Worm (Caenorhabditis elegans) whole organism, mixed stage, embryonic: ENCODE measurements around the gene Y56A3A.6.

Experiments
- M03D4.4 ChIP-seq: sonication (generic microtip); optimal IDR thresholded peaks from 2 replicates; lab custom pipeline; 2017; ENCODE audit warnings: mild to moderate bottlenecking, missing genetic modification characterization, missing compliant biosample characterization
- bed-3 ChIP-seq: fragments of 200-800 bp; sonication (Bioruptor generic); optimal IDR thresholded peaks from 3 replicates; lab custom pipeline; 2018; ENCODE audit warnings: mild to moderate bottlenecking, missing genetic modification characterization, moderate library complexity, missing compliant biosample characterization
- ceh-39 ChIP-seq: fragments of 150-350 bp; optimal IDR thresholded peaks from 2 replicates; lab custom pipeline; 2014; ENCODE audit warnings: missing biosample characterization, missing genetic modification characterization
- ceh-43 ChIP-seq: fragments of 200-800 bp; sonication (Bioruptor generic); optimal IDR thresholded peaks from 2 replicates; lab custom pipeline; 2018; ENCODE audit warnings: mild to moderate bottlenecking, missing genetic modification characterization, moderate library complexity, missing compliant biosample characterization
- ceh-83 ChIP-seq: fragments of 200-800 bp; sonication (Bioruptor generic); optimal IDR thresholded peaks from 2 replicates; lab custom pipeline; 2018; ENCODE audit warnings: mild to moderate bottlenecking, missing genetic modification characterization, missing compliant biosample characterization
- ces-1 ChIP-seq: fragments of 150-350 bp; optimal IDR thresholded peaks from 2 replicates; lab custom pipeline; 2014; ENCODE audit warnings: missing biosample characterization, missing genetic modification reagents, missing genetic modification characterization
- cnd-1 ChIP-seq: fragments of 200-800 bp; sonication (Bioruptor generic); optimal IDR thresholded peaks from 2 replicates; lab custom pipeline; 2018; ENCODE audit warnings: mild to moderate bottlenecking, missing genetic modification characterization, missing compliant biosample characterization
- drap-1 ChIP-seq: fragments of 200-800 bp; sonication (Bioruptor generic); optimal IDR thresholded peaks from 3 replicates; lab custom pipeline; 2018; ENCODE audit warnings: mild to moderate bottlenecking, missing genetic modification characterization, missing compliant biosample characterization
- elt-1 ChIP-seq: sonication (generic microtip); optimal IDR thresholded peaks from 2 replicates; lab custom pipeline; 2017; ENCODE audit warnings: missing genetic modification characterization, mild to moderate bottlenecking, missing compliant biosample characterization, antibody characterized with exemption, moderate library complexity, borderline replicate concordance; ENCODE audit not compliant: insufficient read depth
- elt-3 ChIP-seq: fragments of 150-350 bp; optimal IDR thresholded peaks from 2 replicates; lab custom pipeline; 2014; ENCODE audit warnings: missing biosample characterization, missing genetic modification characterization
- ham-2 ChIP-seq: fragments of 200-800 bp; sonication (Bioruptor generic); optimal IDR thresholded peaks from 2 replicates; lab custom pipeline; 2018; ENCODE audit warnings: mild to moderate bottlenecking, missing genetic modification characterization, missing compliant biosample characterization
- hlh-1 ChIP-seq: fragments of 150-350 bp; optimal IDR thresholded peaks from 2 replicates; lab custom pipeline; 2014; ENCODE audit warnings: missing biosample characterization, missing genetic modification reagents, missing genetic modification characterization
- lin-13 ChIP-seq: fragments of 150-350 bp; optimal IDR thresholded peaks from 2 replicates; lab custom pipeline; 2014; ENCODE audit warnings: missing biosample characterization, missing genetic modification characterization
- lin-32 ChIP-seq: fragments of 200-800 bp; sonication (Bioruptor generic); optimal IDR thresholded peaks from 2 replicates; lab custom pipeline; 2018; ENCODE audit warnings: mild to moderate bottlenecking, missing genetic modification characterization, missing compliant biosample characterization
- lsy-2 ChIP-seq: fragments of 150-350 bp; optimal IDR thresholded peaks from 2 replicates; lab custom pipeline; 2014; ENCODE audit warnings: missing biosample characterization, missing genetic modification characterization
- mab-5 ChIP-seq: fragments of 150-350 bp; optimal IDR thresholded peaks from 2 replicates; lab custom pipeline; 2014; ENCODE audit warnings: missing biosample characterization, missing genetic modification characterization
- mep-1 ChIP-seq: fragments of 150-350 bp; optimal IDR thresholded peaks from 2 replicates; lab custom pipeline; 2017; ENCODE audit warnings: missing biosample characterization, missing genetic modification reagents, missing genetic modification characterization, inconsistent platforms
- mls-2 ChIP-seq: sonication (generic microtip); optimal IDR thresholded peaks from 2 replicates; lab custom pipeline; 2016; ENCODE audit warnings: mild to moderate bottlenecking, missing genetic modification characterization, moderate library complexity, missing compliant biosample characterization
- nhr-12 ChIP-seq: fragments of 150-350 bp; optimal IDR thresholded peaks from 2 replicates; lab custom pipeline; 2014; ENCODE audit warnings: missing biosample characterization, missing genetic modification characterization
- nhr-2 ChIP-seq: fragments of 150-350 bp; optimal IDR thresholded peaks from 2 replicates; lab custom pipeline; 2014; ENCODE audit warnings: missing biosample characterization, missing genetic modification characterization
- nhr-237 ChIP-seq: fragments of 150-350 bp; optimal IDR thresholded peaks from 2 replicates; lab custom pipeline; 2014; ENCODE audit warnings: missing biosample characterization, missing genetic modification characterization
- nhr-28 ChIP-seq: fragments of 150-350 bp; optimal IDR thresholded peaks from 2 replicates; lab custom pipeline; 2014; ENCODE audit warnings: missing biosample characterization, missing genetic modification characterization
- nhr-76 ChIP-seq: sonication (generic microtip); optimal IDR thresholded peaks from 2 replicates; lab custom pipeline; 2017; ENCODE audit warnings: missing biosample characterization, missing genetic modification characterization
- pha-4 ChIP-seq: fragments of 150-350 bp; optimal IDR thresholded peaks from 2 replicates; lab custom pipeline; 2018; ENCODE audit warnings: missing biosample characterization, missing genetic modification reagents, missing genetic modification characterization
- sem-2 ChIP-seq: fragments of 200-800 bp; sonication (Bioruptor generic); optimal IDR thresholded peaks from 2 replicates; lab custom pipeline; 2018; ENCODE audit warnings: mild to moderate bottlenecking, missing genetic modification characterization, missing compliant biosample characterization
- snpc-4 ChIP-seq: fragments of 150-350 bp; optimal IDR thresholded peaks from 2 replicates; lab custom pipeline; 2014; ENCODE audit warnings: missing biosample characterization, missing genetic modification characterization
- tbx-8 ChIP-seq: fragments of 200-800 bp; sonication (Bioruptor generic); optimal IDR thresholded peaks from 2 replicates; lab custom pipeline; 2018; ENCODE audit warnings: mild to moderate bottlenecking, missing genetic modification characterization, moderate library complexity, missing compliant biosample characterization
- unc-120 ChIP-seq: sonication (generic microtip); optimal IDR thresholded peaks from 2 replicates; lab custom pipeline; 2017; ENCODE audit warnings: missing genetic modification characterization, missing compliant biosample characterization; ENCODE audit not compliant: poor library complexity, severe bottlenecking
- unc-62 ChIP-seq: fragments of 150-350 bp; optimal IDR thresholded peaks from 2 replicates; lab custom pipeline; 2014; ENCODE audit warnings: missing biosample characterization, missing genetic modification reagents, missing genetic modification characterization
- ztf-11 ChIP-seq: fragments of 150-350 bp; optimal IDR thresholded peaks from 2 replicates; lab custom pipeline; 2014; ENCODE audit warnings: missing biosample characterization, missing genetic modification characterization

The Y56A3A.6 gene

DNA sequence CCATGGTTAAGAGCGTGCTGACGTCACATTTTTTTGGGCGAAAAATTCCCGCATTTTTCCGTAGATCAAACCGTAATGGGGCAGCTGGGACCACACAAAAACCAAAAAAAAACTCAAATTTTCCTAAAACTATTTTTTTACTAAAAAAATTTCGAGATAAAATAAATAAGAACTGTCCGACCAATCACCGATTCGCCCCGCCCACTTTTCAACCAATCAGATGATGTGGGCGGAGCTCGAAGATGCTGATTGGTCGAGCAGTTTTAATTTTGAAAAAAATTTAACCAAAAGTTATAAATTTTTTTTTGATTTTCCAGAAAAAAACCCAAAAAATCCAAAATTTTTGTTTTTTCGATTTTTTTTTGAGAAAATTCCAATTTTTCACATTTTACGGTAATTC, 21.4 kb upstream of the Y56A3A.6 start:
- TF ChIP-seq ceh-83 (GFP tag; lab: Kevin White, UChicago) (no peak), cnd-1 (no peak), elt-1 (tag; lab: Kevin White, UChicago) (no peak), mab-5 (tag; lab: Kevin White, UChicago) (no peak), pha-4 (tag; lab: Kevin White, UChicago) (no peak), drap-1 (no peak), nhr-12 (tag; lab: Kevin White, UChicago) (no peak), ceh-43 (GFP tag; lab: Kevin White, UChicago) (no peak), tbx-8 (GFP tag; lab: Kevin White, UChicago) (no peak)

DNA sequence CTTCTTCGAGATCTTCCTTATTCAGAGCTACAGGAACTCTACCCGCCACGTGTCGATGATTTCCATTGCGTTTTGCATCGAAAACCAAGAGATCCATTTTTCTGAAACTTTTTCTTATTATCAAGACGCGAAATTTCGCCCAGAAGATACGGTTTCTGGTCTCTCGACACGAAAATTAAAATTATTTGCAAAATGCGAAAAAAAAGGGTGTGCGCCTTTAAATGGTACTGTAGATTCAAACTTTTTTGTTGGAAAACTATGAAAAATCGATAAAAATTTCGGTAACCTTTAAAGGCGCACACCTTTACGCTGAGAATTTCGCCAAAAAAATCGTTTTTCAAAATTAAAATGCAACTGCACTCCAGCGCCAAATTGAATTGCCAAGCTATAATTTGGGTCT, 19.6 kb upstream of the Y56A3A.6 start, which contains the start of gene tsen-2:
Gene tsen-2, minus strand, starts transcription at position 101 of the 400 bp plus-strand sequence.
- TF ChIP-seq M03D4.4 (tag; lab: Kevin White, UChicago) = no peak
- TF ChIP-seq elt-3 (tag; lab: Kevin White, UChicago) = no peak
- TF ChIP-seq nhr-2 (tag; lab: Kevin White, UChicago) = no peak
- TF ChIP-seq bed-3 (GFP tag; lab: Kevin White, UChicago) = no peak
- TF ChIP-seq lin-13 = no peak
- TF ChIP-seq lin-32 (GFP tag; lab: Kevin White, UChicago) = no peak
- TF ChIP-seq tbx-8 (GFP tag; lab: Kevin White, UChicago) = no peak
- no peak for TF ChIP-seq ceh-43 (GFP tag; lab: Kevin White, UChicago)
- no peak for TF ChIP-seq nhr-237 (tag; lab: Kevin White, UChicago)
- no peak for TF ChIP-seq mls-2 (tag; lab: Kevin White, UChicago)
- TF ChIP-seq elt-1 (tag; lab: Kevin White, UChicago) = no peak
- no peak for TF ChIP-seq mep-1 (tag; lab: Kevin White, UChicago)
- TF ChIP-seq lsy-2 (tag; lab: Kevin White, UChicago) = no peak
- TF ChIP-seq ceh-39 (tag; lab: Kevin White, UChicago) = no peak
- no peak for TF ChIP-seq hlh-1 (tag; lab: Kevin White, UChicago)

DNA sequence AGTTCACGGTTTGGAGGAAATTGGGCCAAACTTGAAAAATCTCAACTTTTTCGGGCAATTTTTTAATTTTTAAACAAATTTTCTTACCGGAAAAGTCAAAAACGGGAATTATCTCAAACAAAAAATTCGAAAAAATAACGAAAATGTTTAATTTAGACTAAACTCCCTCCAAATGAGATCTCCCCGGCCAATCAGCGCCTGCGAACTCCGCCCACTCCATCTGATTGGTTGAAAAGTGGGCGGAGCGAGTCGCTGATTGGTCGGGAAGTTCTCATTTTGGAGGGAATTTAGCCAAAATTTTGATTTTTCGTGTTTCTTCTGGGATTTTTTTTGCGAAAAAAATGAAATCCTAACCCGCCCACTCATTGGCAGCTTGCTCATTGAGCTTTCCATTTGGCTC, 18.0 kb upstream of the Y56A3A.6 start:
- no peak for TF ChIP-seq lin-13
- no peak for TF ChIP-seq nhr-28 (tag; lab: Kevin White, UChicago)
- no peak for TF ChIP-seq ztf-11
- no peak for TF ChIP-seq ham-2
- no peak for TF ChIP-seq ces-1 (GFP tag; lab: Kevin White, UChicago)
- TF ChIP-seq mls-2 (tag; lab: Kevin White, UChicago) = no peak
- no peak for TF ChIP-seq mab-5 (tag; lab: Kevin White, UChicago)
- no peak for TF ChIP-seq ceh-39 (tag; lab: Kevin White, UChicago)
- TF ChIP-seq elt-3 (tag; lab: Kevin White, UChicago) = no peak
- no peak for TF ChIP-seq nhr-2 (tag; lab: Kevin White, UChicago)
- no peak for TF ChIP-seq lin-32 (GFP tag; lab: Kevin White, UChicago)
- no peak for TF ChIP-seq nhr-237 (tag; lab: Kevin White, UChicago)
- TF ChIP-seq unc-120 = no peak
- TF ChIP-seq cnd-1 = no peak
- TF ChIP-seq nhr-76 (tag; lab: Kevin White, UChicago) = no peak
- TF ChIP-seq pha-4 (tag; lab: Kevin White, UChicago) = no peak
- TF ChIP-seq sem-2 = no peak
- TF ChIP-seq lsy-2 (tag; lab: Kevin White, UChicago) = no peak
- TF ChIP-seq snpc-4 (tag; lab: Kevin White, UChicago) = no peak
- TF ChIP-seq ceh-83 (GFP tag; lab: Kevin White, UChicago) = no peak

DNA sequence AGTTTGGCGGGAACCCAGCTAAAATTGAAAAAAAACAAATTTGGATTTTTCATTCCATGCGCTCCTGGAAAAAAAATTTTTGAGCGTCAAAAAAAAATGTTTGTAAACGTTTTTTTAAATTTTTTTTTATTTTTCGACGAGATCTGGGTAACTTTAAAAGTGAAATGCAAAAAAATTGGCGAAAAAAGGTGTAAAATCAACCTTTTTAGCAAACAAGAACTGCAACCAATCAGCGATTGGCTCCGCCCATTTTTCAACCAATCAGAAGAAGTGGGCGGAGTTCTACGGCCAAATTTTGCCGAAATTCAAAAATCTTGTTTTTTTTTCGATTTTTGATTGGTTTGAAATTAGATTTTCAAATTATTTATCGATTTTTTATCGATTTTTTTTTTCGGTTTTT, 16.9 kb upstream of the Y56A3A.6 start:
- TF ChIP-seq elt-1 (tag; lab: Kevin White, UChicago) (no peak), ztf-11 (no peak), drap-1 (no peak), mab-5 (tag; lab: Kevin White, UChicago) (no peak), snpc-4 (tag; lab: Kevin White, UChicago) (no peak)

DNA sequence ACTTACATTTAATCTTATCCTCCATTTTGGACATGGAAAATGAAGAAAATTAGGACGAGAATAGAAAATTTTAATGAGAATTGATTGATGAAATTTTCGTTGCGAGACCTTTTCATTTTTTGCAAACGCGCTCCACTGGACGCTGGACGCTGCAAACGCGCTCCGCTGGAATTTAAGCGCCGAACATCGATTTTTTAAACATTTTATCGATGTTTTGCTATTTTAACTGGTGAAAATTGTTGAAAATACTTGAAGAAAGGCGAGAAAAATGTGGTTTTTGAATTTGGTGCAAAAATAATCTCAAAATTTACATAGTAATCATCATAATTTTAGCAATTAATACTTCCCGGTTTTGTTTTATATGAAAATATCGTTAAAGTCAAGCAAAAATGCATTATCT, 14.3 kb upstream of the Y56A3A.6 start, which contains the start of gene Y56A3A.41:
Gene Y56A3A.41, minus strand, starts transcription at position 101 of the 400 bp plus-strand sequence.
- no peak for TF ChIP-seq unc-62 (GFP tag; lab: Kevin White, UChicago)
